Worm (Caenorhabditis elegans): ENCODE measurements around the gene eif-3.B.

DNA sequence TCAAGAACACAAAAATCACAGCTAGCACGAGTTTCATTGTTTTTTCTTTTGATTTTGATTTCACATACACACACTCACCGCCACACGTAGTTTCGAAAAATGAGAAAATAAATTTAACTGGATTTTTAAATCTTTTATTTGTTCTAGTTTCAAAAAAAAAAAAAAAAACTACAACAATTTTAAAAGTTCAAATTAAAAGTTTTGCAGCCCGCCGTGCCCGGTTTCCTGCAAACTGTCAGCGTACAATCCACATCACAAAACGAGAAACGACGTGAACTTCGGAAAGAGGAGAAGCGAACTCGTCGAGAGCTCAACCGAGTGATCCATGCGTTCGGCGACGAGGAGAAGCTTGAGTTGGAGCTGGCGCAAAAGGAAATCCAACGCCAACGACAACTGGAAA lies 37.5 kb upstream of the eif-3.B start, which contains the start of gene Y54E2A.5:
- TF ChIP-seq nhr-84 (tag; optimal IDR thresholded peaks at IDR 0.05) = no peak
- no peak for TF ChIP-seq unc-62 (GFP tag; optimal IDR thresholded peaks at IDR 0.05)
- no peak for TF ChIP-seq mep-1 (tag; optimal IDR thresholded peaks at IDR 0.05)
- TF ChIP-seq pqm-1 (tag; optimal IDR thresholded peaks at IDR 0.05) = no peak
- TF ChIP-seq mdl-1 (tag; optimal IDR thresholded peaks at IDR 0.05) = no peak
- no peak for TF ChIP-seq fkh-8 (tag; optimal IDR thresholded peaks at IDR 0.05)
- no peak for TF ChIP-seq snu-23 (GFP tag; optimal IDR thresholded peaks at IDR 0.05)
- TF ChIP-seq lin-15B (tag; optimal IDR thresholded peaks at IDR 0.05) = no peak
- TF ChIP-seq sptf-1 (tag; optimal IDR thresholded peaks at IDR 0.05) = no peak
- TF ChIP-seq jun-1 (tag; optimal IDR thresholded peaks at IDR 0.05) = no peak
- TF ChIP-seq grh-1 (GFP tag; IDR thresholded peaks at IDR 0.05) = no peak
- TF ChIP-seq ztf-4 (tag; optimal IDR thresholded peaks at IDR 0.05) = no peak
- TF ChIP-seq elt-3 (tag; optimal IDR thresholded peaks at IDR 0.05) = no peak
- TF ChIP-seq ceh-82 (tag; optimal IDR thresholded peaks at IDR 0.05) = no peak
